In the genomic region with DNA sequence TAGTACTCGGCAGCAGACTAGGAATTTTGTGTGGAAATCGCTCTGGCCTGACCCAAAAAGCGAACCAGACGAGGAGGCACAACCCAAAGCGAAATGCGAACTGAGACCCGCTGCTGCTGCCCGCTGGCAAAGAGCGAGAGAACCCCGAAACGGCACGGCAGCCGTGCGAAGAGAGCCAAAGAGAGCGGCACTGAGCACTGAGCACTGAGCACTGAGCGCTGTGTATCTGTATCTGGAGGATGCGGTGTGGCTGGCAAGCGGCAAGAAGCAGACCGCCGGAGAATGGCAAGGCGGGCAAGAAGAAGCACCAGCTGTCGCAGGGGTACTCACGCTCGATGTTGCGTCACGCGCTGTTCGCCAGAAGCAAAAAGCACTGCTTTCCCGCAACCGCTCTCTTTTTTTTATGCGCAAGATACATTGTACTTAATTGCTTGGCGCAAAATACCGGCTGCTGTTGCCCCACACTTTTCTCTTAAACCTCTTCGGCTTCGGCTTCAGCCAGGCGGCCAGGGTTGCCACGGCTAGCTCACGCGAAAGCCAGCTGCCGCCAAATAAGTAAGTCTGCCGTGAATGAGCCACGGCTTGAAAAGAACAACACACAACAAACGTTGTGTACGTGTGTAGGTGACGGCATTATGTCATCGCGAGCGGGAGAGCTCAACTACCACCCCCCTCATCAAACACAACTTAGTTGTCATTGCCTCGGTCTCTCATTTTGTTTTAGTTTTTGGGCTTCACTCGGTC, we compare ENCODE assay signal across 1 fruit fly cellular context.
TF ChIP-seq lines count a peak whose summit lies in the region.

No protein-coding gene starts in this region.

TF ChIP-seq in whole organism, embryonic, 481 proteins besides CTCF, POLR2A, EP300 and RAD21 (continued from another document):
- TF ChIP-seq CG9876 (GFP tag; optimal IDR thresholded peaks at IDR 0.05; lab: Kevin White, UChicago): no peak
- no peak; the same call in 2 of the 3 replicates for TF ChIP-seq B-H1 (GFP tag; IDR thresholded peaks at IDR 0.05; lab: Robert Waterston, UW)
- TF ChIP-seq Scr (GFP tag; IDR thresholded peaks at IDR 0.05; lab: Robert Waterston, UW; ENCODE audit: partially characterized antibody): 0 out of 2 replicates have a peak, but pooled peaks have one; percentile 47
- TF ChIP-seq Tbp (GFP tag; optimal IDR thresholded peaks at IDR 0.05; lab: Kevin White, UChicago): no peak
- TF ChIP-seq CG17361 (GFP tag; IDR thresholded peaks at IDR 0.05; lab: Robert Waterston, UW): peak; percentile 23; the same call in 1 of the 3 replicates
- TF ChIP-seq hth (optimal IDR thresholded peaks at IDR 0.05; lab: Kevin White, UChicago): no peak
- peak; percentile 55 for TF ChIP-seq sqz (GFP tag; optimal IDR thresholded peaks at IDR 0.05; lab: Kevin White, UChicago)
- no peak for TF ChIP-seq CG16815 (GFP tag; optimal IDR thresholded peaks at IDR 0.05; lab: Kevin White, UChicago)
- peak; percentile 27 for TF ChIP-seq CG2712 (tag; optimal IDR thresholded peaks at IDR 0.05; lab: Kevin White, UChicago)
- TF ChIP-seq CG13296 (GFP tag; optimal IDR thresholded peaks at IDR 0.05; lab: Kevin White, UChicago): peak; percentile 0
- TF ChIP-seq CG18764 (GFP tag; optimal IDR thresholded peaks at IDR 0.05; lab: Kevin White, UChicago): no peak
- TF ChIP-seq fd64A (GFP tag; optimal IDR thresholded peaks at IDR 0.05; lab: Kevin White, UChicago): peak; percentile 7
- TF ChIP-seq CG9727 (GFP tag; optimal IDR thresholded peaks at IDR 0.05; lab: Kevin White, UChicago): no peak
- no peak for TF ChIP-seq jing (GFP tag; optimal IDR thresholded peaks at IDR 0.05; lab: Kevin White, UChicago)
